Fruit fly (Drosophila melanogaster): ENCODE measurements around the gene Sgs8.

dm6 chr3L:11511243-11511642 is 2.0 kb upstream of the Sgs8 start:
- TF ChIP-seq h (optimal IDR thresholded peaks at IDR 0.05) (no peak), Sin3A (optimal IDR thresholded peaks at IDR 0.05) (no peak), Myc (optimal IDR thresholded peaks at IDR 0.05) (no peak), psq (optimal IDR thresholded peaks at IDR 0.05) (no peak), ttk (optimal IDR thresholded peaks at IDR 0.05) (no peak)
